Fruit fly (Drosophila melanogaster) whole organism, embryonic: Measurements from ENCODE around the gene CG14153.

ENCODE experiments used
- B-H2 ChIP-seq: fragments of 200-800 bp; sonication (Bioruptor generic); optimal IDR thresholded peaks from 2 replicates; lab custom pipeline; 2018; ENCODE audit warnings: missing biosample characterization, mild to moderate bottlenecking, missing genetic modification characterization
- Blimp-1 ChIP-seq: fragments of 200-800 bp; sonication (Bioruptor generic); optimal IDR thresholded peaks from 3 replicates; lab custom pipeline; 2018; ENCODE audit warnings: missing biosample characterization, missing genetic modification characterization, mild to moderate bottlenecking, moderate library complexity, missing genetic modification reagents
- CG12155 ChIP-seq: fragments of 200-800 bp; sonication (Bioruptor generic); optimal IDR thresholded peaks from 3 replicates; lab custom pipeline; 2016; ENCODE audit warnings: missing biosample characterization, missing genetic modification characterization
- CG12659 ChIP-seq: fragments of 200-800 bp; sonication (Bioruptor generic); optimal IDR thresholded peaks from 3 replicates; lab custom pipeline; 2017; ENCODE audit warnings: mild to moderate bottlenecking, missing biosample characterization, missing genetic modification reagents, missing genetic modification characterization
- CG13775 ChIP-seq: fragments of 200-800 bp; sonication (Bioruptor generic); optimal IDR thresholded peaks from 3 replicates; lab custom pipeline; 2017; ENCODE audit warnings: missing biosample characterization, mild to moderate bottlenecking, missing genetic modification characterization
- CG1602 ChIP-seq: fragments of 200-800 bp; sonication (Bioruptor generic); optimal IDR thresholded peaks from 3 replicates; lab custom pipeline; 2016; ENCODE audit warnings: missing biosample characterization, missing genetic modification characterization
- CG34224 ChIP-seq: fragments of 200-800 bp; sonication (Bioruptor generic); IDR thresholded peaks from 3 replicates; pipeline ENCODE4 v1.3.6; 2022; ENCODE audit warnings: missing biosample characterization, missing genetic modification characterization; ENCODE audit not compliant: partially characterized antibody
- CG4617 ChIP-seq: fragments of 200-800 bp; sonication (Bioruptor generic); optimal IDR thresholded peaks from 3 replicates; lab custom pipeline; 2016; ENCODE audit warnings: missing biosample characterization, missing genetic modification characterization, borderline replicate concordance
- CG6654 ChIP-seq: fragments of 200-800 bp; sonication (Bioruptor generic); optimal IDR thresholded peaks from 2 replicates; lab custom pipeline; 2017; ENCODE audit warnings: missing biosample characterization, mild to moderate bottlenecking, missing genetic modification characterization
- CG6854 ChIP-seq: fragments of 200-800 bp; sonication (Bioruptor generic); optimal IDR thresholded peaks from 3 replicates; lab custom pipeline; 2017; ENCODE audit warnings: missing biosample characterization, mild to moderate bottlenecking, missing genetic modification characterization
- CG8281 ChIP-seq: fragments of 200-800 bp; sonication (Bioruptor generic); optimal IDR thresholded peaks from 2 replicates; lab custom pipeline; 2018; ENCODE audit warnings: missing biosample characterization, mild to moderate bottlenecking, missing genetic modification characterization, moderate library complexity
- CG8290 ChIP-seq, 3 experiments: fragments of 200-800 bp; sonication (Bioruptor generic); optimal IDR thresholded peaks; 2 replicates each; lab custom pipeline; 2016 to 2019; ENCODE audit warnings: missing biosample characterization in 3 of 3, missing genetic modification characterization in 3 of 3, mild to moderate bottlenecking in 2 of 3, moderate library complexity in 1 of 3
- CG9817 ChIP-seq: fragments of 200-800 bp; sonication (Bioruptor generic); optimal IDR thresholded peaks from 2 replicates; lab custom pipeline; 2018; ENCODE audit warnings: missing biosample characterization, mild to moderate bottlenecking, missing genetic modification characterization, moderate library complexity
- CHES-1-like ChIP-seq: fragments of 200-800 bp; sonication (Bioruptor generic); optimal IDR thresholded peaks from 2 replicates; lab custom pipeline; 2016; ENCODE audit warnings: missing biosample characterization, missing genetic modification characterization
- CrebB ChIP-seq: fragments of 200-800 bp; sonication (Bioruptor generic); optimal IDR thresholded peaks from 3 replicates; lab custom pipeline; 2018; ENCODE audit warnings: missing biosample characterization, mild to moderate bottlenecking, missing genetic modification characterization
- Dll ChIP-seq: fragments of 200-800 bp; sonication (Bioruptor generic); IDR thresholded peaks from 4 replicates; pipeline ENCODE4 v1.3.6; 2022; ENCODE audit warnings: missing biosample characterization, missing genetic modification characterization; ENCODE audit not compliant: partially characterized antibody
- Ets97D ChIP-seq: fragments of 200-800 bp; sonication (Bioruptor generic); optimal IDR thresholded peaks from 3 replicates; lab custom pipeline; 2016; ENCODE audit warnings: missing biosample characterization, missing genetic modification characterization
- H2.0 ChIP-seq: fragments of 200-800 bp; sonication (Bioruptor generic); IDR thresholded peaks from 2 replicates; pipeline ENCODE4 v1.3.6; 2022; ENCODE audit warnings: missing biosample characterization, missing genetic modification characterization
- HmgD ChIP-seq: fragments of 200-800 bp; sonication (Bioruptor generic); optimal IDR thresholded peaks from 3 replicates; lab custom pipeline; 2016; ENCODE audit warnings: missing biosample characterization, missing genetic modification characterization
- HmgZ ChIP-seq: fragments of 200-800 bp; sonication (Bioruptor generic); optimal IDR thresholded peaks from 2 replicates; lab custom pipeline; 2018; ENCODE audit warnings: missing biosample characterization, mild to moderate bottlenecking, missing genetic modification characterization
- Hmr ChIP-seq: fragments of 200-800 bp; sonication (Bioruptor generic); optimal IDR thresholded peaks from 3 replicates; lab custom pipeline; 2017; ENCODE audit warnings: mild to moderate bottlenecking, missing biosample characterization, missing genetic modification reagents, missing genetic modification characterization
- Med ChIP-seq: fragments of 200-800 bp; sonication (Bioruptor generic); peaks from one replicate; lab custom pipeline; 2016; ENCODE audit warnings: missing biosample characterization, missing genetic modification characterization, mild to moderate bottlenecking, inconsistent platforms, moderate library complexity
- Neu2 ChIP-seq: fragments of 200-800 bp; sonication (Bioruptor generic); optimal IDR thresholded peaks from 3 replicates; lab custom pipeline; 2016; ENCODE audit warnings: missing biosample characterization, missing genetic modification characterization, borderline replicate concordance
- Opbp ChIP-seq: fragments of 200-800 bp; sonication (Bioruptor generic); IDR thresholded peaks from 3 replicates; pipeline ENCODE4 v1.3.6; 2022; ENCODE audit warnings: missing biosample characterization, missing genetic modification characterization; ENCODE audit not compliant: partially characterized antibody
- Pdp1 ChIP-seq, 2 experiments: fragments of 200-800 bp; sonication (Bioruptor generic); optimal IDR thresholded peaks; 3 replicates each; lab custom pipeline; 2016; ENCODE audit warnings: missing biosample characterization in 2 of 2, missing genetic modification characterization in 2 of 2, mild to moderate bottlenecking in 1 of 2, moderate library complexity in 1 of 2
- Sry-δ ChIP-seq: fragments of 200-800 bp; sonication (Bioruptor generic); optimal IDR thresholded peaks from 2 replicates; lab custom pipeline; 2016; ENCODE audit warnings: missing biosample characterization, missing genetic modification characterization
- YL-1 ChIP-seq: fragments of 200-800 bp; sonication (Bioruptor generic); optimal IDR thresholded peaks from 3 replicates; lab custom pipeline; 2017; ENCODE audit warnings: missing biosample characterization, mild to moderate bottlenecking, missing genetic modification characterization
- ap ChIP-seq: fragments of 200-800 bp; sonication (Bioruptor generic); IDR thresholded peaks from 2 replicates; pipeline ENCODE4 v1.3.6; 2022; ENCODE audit warnings: missing biosample characterization, missing genetic modification characterization
- bbx ChIP-seq: fragments of 200-800 bp; sonication (Bioruptor generic); IDR thresholded peaks from 2 replicates; pipeline ENCODE4 v1.3.6; 2022; ENCODE audit warnings: missing biosample characterization, missing genetic modification characterization; ENCODE audit not compliant: partially characterized antibody
- bcd ChIP-seq: fragments of 200-800 bp; sonication (Bioruptor generic); optimal IDR thresholded peaks from 2 replicates; lab custom pipeline; 2017; ENCODE audit warnings: missing biosample characterization, mild to moderate bottlenecking, missing genetic modification characterization
- btn ChIP-seq: fragments of 200-800 bp; sonication (Bioruptor generic); optimal IDR thresholded peaks from 2 replicates; lab custom pipeline; 2016; ENCODE audit warnings: missing biosample characterization, missing genetic modification characterization
- cg ChIP-seq: fragments of 200-800 bp; sonication (Bioruptor generic); optimal IDR thresholded peaks from 3 replicates; lab custom pipeline; 2019; ENCODE audit warnings: missing biosample characterization, mild to moderate bottlenecking, missing genetic modification characterization, moderate library complexity
- cwo ChIP-seq: fragments of 200-800 bp; sonication (Bioruptor generic); optimal IDR thresholded peaks from 3 replicates; lab custom pipeline; 2017; ENCODE audit warnings: missing biosample characterization, missing genetic modification characterization, mild to moderate bottlenecking, moderate library complexity, missing genetic modification reagents
- dan ChIP-seq: fragments of 200-800 bp; sonication (Bioruptor generic); IDR thresholded peaks from 2 replicates; pipeline ENCODE4 v1.3.6; 2022; ENCODE audit warnings: missing biosample characterization, missing genetic modification characterization
- dm ChIP-seq: fragments of 200-800 bp; sonication (Bioruptor generic); optimal IDR thresholded peaks from 3 replicates; lab custom pipeline; 2016; ENCODE audit warnings: missing biosample characterization, missing genetic modification characterization
- dmrt99B ChIP-seq: fragments of 200-800 bp; sonication (Bioruptor generic); optimal IDR thresholded peaks from 2 replicates; lab custom pipeline; 2018; ENCODE audit warnings: missing biosample characterization, mild to moderate bottlenecking, missing genetic modification characterization, moderate library complexity
- ftz-f1 ChIP-seq: fragments of 200-800 bp; sonication (Bioruptor generic); optimal IDR thresholded peaks from 2 replicates; lab custom pipeline; 2016; ENCODE audit warnings: missing biosample characterization, missing genetic modification characterization
- grau ChIP-seq: fragments of 200-800 bp; optimal IDR thresholded peaks from 3 replicates; lab custom pipeline; 2019; ENCODE audit warnings: missing biosample characterization, mild to moderate bottlenecking, missing genetic modification characterization, moderate library complexity
- inv ChIP-seq: fragments of 200-800 bp; sonication (Bioruptor generic); IDR thresholded peaks from 2 replicates; pipeline ENCODE4 v1.3.6; 2022; ENCODE audit warnings: missing biosample characterization, missing genetic modification characterization; ENCODE audit not compliant: partially characterized antibody
- knrl ChIP-seq: fragments of 200-800 bp; sonication (Bioruptor generic); IDR thresholded peaks from 3 replicates; pipeline ENCODE4 v1.3.6; 2022; ENCODE audit warnings: missing biosample characterization, missing genetic modification characterization; ENCODE audit not compliant: partially characterized antibody
- nmo ChIP-seq: fragments of 200-800 bp; sonication (Bioruptor generic); optimal IDR thresholded peaks from 2 replicates; lab custom pipeline; 2018; ENCODE audit warnings: missing biosample characterization, mild to moderate bottlenecking, missing genetic modification characterization, moderate library complexity
- onecut ChIP-seq: fragments of 200-800 bp; sonication (Bioruptor generic); IDR thresholded peaks from 2 replicates; pipeline ENCODE4 v1.3.6; 2022; ENCODE audit warnings: missing biosample characterization, missing genetic modification characterization
- sc ChIP-seq, 3 experiments: fragments of >200 bp in 2 of 3; fragments of 200-800 bp in 1 of 3; sonication (Bioruptor generic) in 1 of 3; optimal IDR thresholded peaks; 2 replicates in 2 of 3; 3 replicates in 1 of 3; lab custom pipeline; 2017; ENCODE audit warnings: mild to moderate bottlenecking in 1 of 3, missing biosample characterization in 1 of 3, missing genetic modification characterization in 1 of 3, missing genetic modification reagents in 1 of 3
- scrt ChIP-seq: fragments of 200-800 bp; sonication (Bioruptor generic); optimal IDR thresholded peaks from 2 replicates; lab custom pipeline; 2018; ENCODE audit warnings: missing biosample characterization, mild to moderate bottlenecking, missing genetic modification characterization, moderate library complexity
- slbo ChIP-seq: fragments of 200-800 bp; sonication (Bioruptor generic); IDR thresholded peaks from 2 replicates; pipeline ENCODE4 v1.3.6; 2022; ENCODE audit warnings: missing biosample characterization, missing genetic modification characterization
- stwl ChIP-seq: fragments of 200-800 bp; sonication (Bioruptor generic); optimal IDR thresholded peaks from 3 replicates; lab custom pipeline; 2018; ENCODE audit warnings: missing biosample characterization, mild to moderate bottlenecking, missing genetic modification characterization, moderate library complexity
- sug ChIP-seq: fragments of 200-800 bp; optimal IDR thresholded peaks from 2 replicates; lab custom pipeline; 2019; ENCODE audit warnings: missing biosample characterization, mild to moderate bottlenecking, missing genetic modification characterization, moderate library complexity
- unc-4 ChIP-seq: fragments of 200-800 bp; sonication (Bioruptor generic); IDR thresholded peaks from 2 replicates; pipeline ENCODE4 v1.3.6; 2022; ENCODE audit warnings: missing biosample characterization, missing genetic modification characterization; ENCODE audit not compliant: partially characterized antibody

The CG14153 gene

DNA sequence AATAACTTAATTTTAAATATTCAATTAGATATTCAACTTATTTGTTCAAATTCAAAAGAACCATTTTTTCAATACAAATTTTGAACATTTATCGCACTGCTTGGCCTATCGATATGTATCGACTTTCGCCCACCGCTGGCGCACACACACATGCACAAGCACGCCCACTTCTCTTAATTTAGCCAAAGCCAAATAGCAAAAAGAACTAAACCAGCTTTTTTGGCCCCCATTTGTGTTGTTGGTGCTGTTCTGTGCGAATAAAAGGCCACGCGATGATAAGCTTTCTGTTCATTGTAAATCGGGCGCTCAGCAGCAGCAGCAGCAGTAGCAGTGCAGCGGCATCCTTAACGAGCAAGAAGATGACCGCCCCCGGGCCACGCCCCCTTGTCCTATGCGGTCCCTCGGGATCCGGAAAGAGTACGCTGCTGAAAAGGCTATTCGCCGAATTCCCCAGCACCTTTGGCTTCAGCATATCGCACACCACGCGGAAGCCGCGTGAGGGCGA lies 47.6 kb downstream of the CG14153 start, which contains the start of gene CG11811 (continued):
- TF ChIP-seq Blimp-1 (GFP tag; lab: Kevin White, UChicago) (no peak), unc-4 (GFP tag; lab: Robert Waterston, UW) (peak; percentile 80), CG34224 (GFP tag; lab: Robert Waterston, UW) (peak; percentile 82), Opbp (GFP tag; lab: Robert Waterston, UW) (peak; percentile 91), Ets97D (peak; percentile 19), YL-1 (GFP tag; lab: Kevin White, UChicago) (peak; percentile 77), H2.0 (GFP tag; lab: Robert Waterston, UW) (no peak), btn (no peak), scrt (GFP tag; lab: Kevin White, UChicago) (no peak), bcd (GFP tag; lab: Kevin White, UChicago) (no peak), Dll (GFP tag; lab: Robert Waterston, UW) (peak; percentile 81), slbo (GFP tag; lab: Robert Waterston, UW) (no peak), CG6654 (no peak), sug (tag; lab: Kevin White, UChicago) (peak; percentile 62), CG9817 (tag; lab: Kevin White, UChicago) (no peak), CG4617 (peak; percentile 18), ap (no peak), knrl (GFP tag; lab: Robert Waterston, UW) (peak; percentile 76), Sry-δ (GFP tag; lab: Kevin White, UChicago) (peak; percentile 90), nmo (GFP tag; lab: Kevin White, UChicago) (peak; percentile 9), dan (GFP tag; lab: Robert Waterston, UW) (no peak), CG13775 (GFP tag; lab: Kevin White, UChicago) (no peak), CG1602 (GFP tag; lab: Kevin White, UChicago) (no peak), inv (GFP tag; lab: Robert Waterston, UW) (peak; percentile 63), grau (tag; lab: Kevin White, UChicago) (peak; percentile 18), CG8281 (tag; lab: Kevin White, UChicago) (no peak), Pdp1 (GFP tag; optimal IDR thresholded peaks at IDR 0.05; lab: Kevin White, UChicago) (peak in 1 of 2 experiments; percentile 15), bbx (peak; percentile 83), dm (GFP tag; lab: Kevin White, UChicago) (peak; percentile 57), Med (peak; percentile 89), CG12659 (GFP tag; lab: Kevin White, UChicago) (peak; percentile 65), HmgD (no peak), Hmr (GFP tag; lab: Kevin White, UChicago) (no peak), sc (optimal IDR thresholded peaks at IDR 0.05; lab: Kevin White, UChicago) (no peak), sc (GFP tag; optimal IDR thresholded peaks at IDR 0.05; lab: Kevin White, UChicago) (no peak), CrebB (tag; lab: Kevin White, UChicago) (no peak), cwo (GFP tag; lab: Kevin White, UChicago) (no peak), dmrt99B (no peak), CHES-1-like (GFP tag; lab: Kevin White, UChicago) (no peak), ftz-f1 (GFP tag; lab: Kevin White, UChicago) (peak; percentile 67), CG8290 (GFP tag; optimal IDR thresholded peaks at IDR 0.05; lab: Kevin White, UChicago) (peak; percentile 66), CG8290 (tag; optimal IDR thresholded peaks at IDR 0.05; lab: Kevin White, UChicago) (peak; percentile 73 to 75), B-H2 (GFP tag; lab: Kevin White, UChicago) (peak; percentile 46), stwl (tag; lab: Kevin White, UChicago) (peak; percentile 93), Neu2 (GFP tag; lab: Kevin White, UChicago) (no peak), cg (GFP tag; lab: Kevin White, UChicago) (peak; percentile 88), HmgZ (tag; lab: Kevin White, UChicago) (peak; percentile 70), onecut (GFP tag; lab: Robert Waterston, UW) (no peak), CG6854 (GFP tag; lab: Kevin White, UChicago) (no peak), CG12155 (GFP tag; lab: Kevin White, UChicago) (no peak)
